Fruit fly (Drosophila melanogaster): ENCODE results near the gene CG14631.

The CG14631 gene

DNA sequence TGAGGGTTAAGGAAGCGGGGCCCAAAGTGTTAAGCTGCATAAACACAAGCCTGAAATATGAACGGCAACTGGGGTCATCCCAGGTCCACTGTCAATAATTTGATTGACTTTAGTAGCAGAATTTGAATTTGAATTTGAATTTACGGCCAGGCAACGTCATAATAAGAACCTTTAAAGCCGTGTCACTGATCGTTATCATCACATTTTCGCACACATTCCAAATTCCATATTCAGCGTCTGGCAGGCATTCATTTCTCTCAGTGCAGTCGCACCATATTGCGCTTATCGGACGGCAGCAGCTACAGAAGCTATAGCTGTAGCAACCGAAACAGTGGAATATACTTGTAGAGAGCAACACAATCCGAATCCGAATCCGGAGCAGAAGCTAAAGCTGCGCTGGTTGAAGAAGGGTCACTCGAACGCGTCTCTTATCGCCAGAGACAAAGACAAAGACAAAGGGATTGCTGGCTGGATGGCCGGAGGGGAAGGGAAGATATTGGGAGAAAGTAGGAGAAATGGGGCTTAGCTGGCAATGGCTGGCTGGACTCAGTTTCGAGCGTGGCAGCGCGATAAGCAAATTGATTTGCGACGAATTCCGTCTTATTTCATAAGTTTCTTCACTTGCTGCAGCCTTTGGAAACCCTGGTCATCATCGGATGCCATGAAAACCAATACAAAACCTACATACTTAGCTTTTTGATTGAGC, 41.0 kb downstream of the CG14631 start:
- TF ChIP-seq lz (GFP tag; optimal IDR thresholded peaks at IDR 0.05) = peak; percentile 81
- TF ChIP-seq CG11762 (GFP tag; optimal IDR thresholded peaks at IDR 0.05; ENCODE audit: insufficient read depth) = peak; percentile 14
- TF ChIP-seq CG6276 (GFP tag; optimal IDR thresholded peaks at IDR 0.05) = peak; percentile 45
- peak; percentile 33 for TF ChIP-seq CG4318 (GFP tag; optimal IDR thresholded peaks at IDR 0.05)
- peak; percentile 66; the same call in 2 of the 3 replicates for TF ChIP-seq eg (GFP tag; IDR thresholded peaks at IDR 0.05)
- peak; percentile 77 for TF ChIP-seq CG34406 (GFP tag; optimal IDR thresholded peaks at IDR 0.05)
- peak; percentile 57 for TF ChIP-seq CG1621 (tag; optimal IDR thresholded peaks at IDR 0.05)
- TF ChIP-seq pdm3 (GFP tag; optimal IDR thresholded peaks at IDR 0.05) = peak; percentile 70
- TF ChIP-seq fd59A (GFP tag; optimal IDR thresholded peaks at IDR 0.05) = peak; percentile 41
- TF ChIP-seq vri (GFP tag; optimal IDR thresholded peaks at IDR 0.05) = peak; percentile 63
- peak; percentile 63 for TF ChIP-seq CG6808 (GFP tag; optimal IDR thresholded peaks at IDR 0.05)
- TF ChIP-seq fd85E (GFP tag; optimal IDR thresholded peaks at IDR 0.05) = no peak
- peak; percentile 70 for TF ChIP-seq cyc (GFP tag; optimal IDR thresholded peaks at IDR 0.05)
- peak; percentile 56 for TF ChIP-seq CG10669 (GFP tag; optimal IDR thresholded peaks at IDR 0.05)
- peak; percentile 74 for TF ChIP-seq CG6792 (GFP tag; optimal IDR thresholded peaks at IDR 0.05)
- TF ChIP-seq CG7368 (GFP tag; optimal IDR thresholded peaks at IDR 0.05) = peak; percentile 59
- peak; percentile 70 for TF ChIP-seq CG10631 (GFP tag; optimal IDR thresholded peaks at IDR 0.05)
- TF ChIP-seq Ets21C (GFP tag; optimal IDR thresholded peaks at IDR 0.05) = peak; percentile 58
- TF ChIP-seq CG32006 (GFP tag; optimal IDR thresholded peaks at IDR 0.05) = peak; percentile 66
- TF ChIP-seq Hr38 (GFP tag; optimal IDR thresholded peaks at IDR 0.05) = no peak
- peak; percentile 68 for TF ChIP-seq Smox (GFP tag; optimal IDR thresholded peaks at IDR 0.05)
- peak; percentile 63 for TF ChIP-seq CG8319 (GFP tag; optimal IDR thresholded peaks at IDR 0.05)
- TF ChIP-seq Sox102F (GFP tag; optimal IDR thresholded peaks at IDR 0.05) = peak; percentile 70
- peak; percentile 40 for TF ChIP-seq CG9139 (GFP tag; optimal IDR thresholded peaks at IDR 0.05)
- no peak for TF ChIP-seq Lpt (GFP tag; optimal IDR thresholded peaks at IDR 0.05)
- peak; percentile 16 to 46 for TF ChIP-seq salr (GFP tag; optimal IDR thresholded peaks at IDR 0.05)
- TF ChIP-seq dac (GFP tag; optimal IDR thresholded peaks at IDR 0.05) = no peak
- peak; percentile 78 for TF ChIP-seq Met (GFP tag; optimal IDR thresholded peaks at IDR 0.05)
- peak; percentile 34 for TF ChIP-seq dsx (GFP tag; optimal IDR thresholded peaks at IDR 0.05; ENCODE audit: poor library complexity, severe bottlenecking)
- no peak for TF ChIP-seq fkh (GFP tag; optimal IDR thresholded peaks at IDR 0.05)
- no peak for TF ChIP-seq Eip93F (GFP tag; optimal IDR thresholded peaks at IDR 0.05)
- peak; percentile 72 for TF ChIP-seq OdsH (GFP tag; optimal IDR thresholded peaks at IDR 0.05)
- peak; percentile 50 for TF ChIP-seq spab (GFP tag; optimal IDR thresholded peaks at IDR 0.05)
- TF ChIP-seq CG31627 (GFP tag; optimal IDR thresholded peaks at IDR 0.05) = peak; percentile 78
- TF ChIP-seq CG16779 (tag; optimal IDR thresholded peaks at IDR 0.05) = peak; percentile 25
- peak; percentile 66 for TF ChIP-seq net (GFP tag; optimal IDR thresholded peaks at IDR 0.05)
- peak; percentile 95 for TF ChIP-seq svp (GFP tag)
- peak; percentile 34 to 60 for TF ChIP-seq ss (GFP tag; optimal IDR thresholded peaks at IDR 0.05)
- TF ChIP-seq Blimp-1 (GFP tag; optimal IDR thresholded peaks at IDR 0.05) = peak; percentile 12
- TF ChIP-seq Eip75B (GFP tag; optimal IDR thresholded peaks at IDR 0.05) = peak; percentile 66
- TF ChIP-seq CG3919 (GFP tag; optimal IDR thresholded peaks at IDR 0.05) = peak; percentile 70
- TF ChIP-seq Sox14 (GFP tag; optimal IDR thresholded peaks at IDR 0.05) = peak; percentile 63
- TF ChIP-seq CG8632 (GFP tag; optimal IDR thresholded peaks at IDR 0.05) = peak; percentile 64
- peak; percentile 61 for TF ChIP-seq Ets96B (tag; optimal IDR thresholded peaks at IDR 0.05)
- peak; percentile 55 for TF ChIP-seq Hr4 (GFP tag; optimal IDR thresholded peaks at IDR 0.05)
- no peak for TF ChIP-seq CG6854 (GFP tag; optimal IDR thresholded peaks at IDR 0.05)
- TF ChIP-seq acj6 (GFP tag; optimal IDR thresholded peaks at IDR 0.05) = peak; percentile 72
- TF ChIP-seq CG11902 (GFP tag; optimal IDR thresholded peaks at IDR 0.05) = peak; percentile 64
- TF ChIP-seq Hr39 (GFP tag; optimal IDR thresholded peaks at IDR 0.05) = peak; percentile 77
- peak; percentile 77 for TF ChIP-seq topi (GFP tag; optimal IDR thresholded peaks at IDR 0.05)

Data from whole organism, prepupa.